Worm (Caenorhabditis elegans) whole organism, L1 larva: ENCODE measurements around the gene prde-1.
A peak's percentile ranks its signal among the peaks of the same experiment; 100 is the strongest.

Source experiments
- C34B4.2 ChIP-seq: sonication (generic microtip); optimal IDR thresholded peaks from 2 replicates; lab custom pipeline; 2017; ENCODE audit warnings: mild to moderate bottlenecking, missing genetic modification characterization, missing compliant biosample characterization
- alr-1 ChIP-seq: fragments of 200-800 bp; sonication (Bioruptor generic); optimal IDR thresholded peaks from 2 replicates; lab custom pipeline; 2018; ENCODE audit warnings: borderline replicate concordance, mild to moderate bottlenecking, missing genetic modification characterization, missing compliant biosample characterization
- aly-2 ChIP-seq: fragments of 150-350 bp; optimal IDR thresholded peaks from 2 replicates; lab custom pipeline; 2014; ENCODE audit warnings: missing biosample characterization, missing genetic modification characterization
- ama-1 ChIP-seq: fragments of 150-350 bp; optimal IDR thresholded peaks from 2 replicates; lab custom pipeline; 2014
- ceh-63 ChIP-seq: fragments of 200-800 bp; sonication (Bioruptor generic); optimal IDR thresholded peaks from 2 replicates; lab custom pipeline; 2018; ENCODE audit warnings: mild to moderate bottlenecking, missing genetic modification characterization, missing compliant biosample characterization
- ceh-8 ChIP-seq: fragments of 200-800 bp; sonication (Bioruptor generic); optimal IDR thresholded peaks from 2 replicates; lab custom pipeline; 2018; ENCODE audit warnings: mild to moderate bottlenecking, missing genetic modification characterization, moderate library complexity, missing compliant biosample characterization
- ceh-82 ChIP-seq, 3 experiments: fragments of 150-350 bp in 1 of 3; sonication (generic microtip) in 2 of 3; optimal IDR thresholded peaks; 2 replicates each; lab custom pipeline; 2014 to 2017; ENCODE audit warnings: missing biosample characterization in 3 of 3, missing genetic modification characterization in 3 of 3
- ceh-88 ChIP-seq: fragments of 200-800 bp; sonication (Bioruptor generic); IDR thresholded peaks from 2 replicates; pipeline ENCODE4 v1.3.6; 2022; ENCODE audit warnings: missing genetic modification characterization, missing compliant biosample characterization
- ces-1 ChIP-seq: fragments of 150-350 bp; optimal IDR thresholded peaks from 2 replicates; lab custom pipeline; 2014; ENCODE audit warnings: missing biosample characterization, missing genetic modification reagents, missing genetic modification characterization
- dpl-1 ChIP-seq, 3 experiments: fragments of 150-350 bp in 2 of 3; sonication (generic microtip) in 1 of 3; optimal IDR thresholded peaks; 2 replicates each; lab custom pipeline; 2014 to 2017; ENCODE audit warnings: missing biosample characterization in 3 of 3, missing genetic modification characterization in 3 of 3, missing genetic modification reagents in 3 of 3
- dsc-1 ChIP-seq: sonication (generic microtip); optimal IDR thresholded peaks from 2 replicates; lab custom pipeline; 2016; ENCODE audit warnings: mild to moderate bottlenecking, missing genetic modification characterization, missing compliant biosample characterization
- efl-3 ChIP-seq: fragments of 200-800 bp; sonication (Bioruptor generic); optimal IDR thresholded peaks from 2 replicates; lab custom pipeline; 2018; ENCODE audit warnings: mild to moderate bottlenecking, missing genetic modification characterization, missing compliant biosample characterization
- egl-13 ChIP-seq: sonication (generic microtip); optimal IDR thresholded peaks from 2 replicates; lab custom pipeline; 2016; ENCODE audit warnings: missing genotype, missing genetic modification reagents, missing genetic modification characterization, missing compliant biosample characterization
- elt-2 ChIP-seq: sonication (generic microtip); optimal IDR thresholded peaks from 2 replicates; lab custom pipeline; 2016; ENCODE audit warnings: missing genetic modification characterization, mild to moderate bottlenecking, inconsistent platforms, missing compliant biosample characterization, missing genetic modification reagents
- fkh-10 ChIP-seq: sonication (generic microtip); optimal IDR thresholded peaks from 2 replicates; lab custom pipeline; 2017; ENCODE audit warnings: missing biosample characterization, missing genetic modification reagents, missing genetic modification characterization
- fkh-4 ChIP-seq: sonication (generic microtip); optimal IDR thresholded peaks from 2 replicates; lab custom pipeline; 2016; ENCODE audit warnings: missing compliant biosample characterization, missing genetic modification characterization, borderline replicate concordance
- fkh-8 ChIP-seq: sonication (generic microtip); optimal IDR thresholded peaks from 2 replicates; lab custom pipeline; 2016; ENCODE audit warnings: mild to moderate bottlenecking, missing genetic modification characterization, missing compliant biosample characterization
- fos-1 ChIP-seq: fragments of 150-350 bp; optimal IDR thresholded peaks from 2 replicates; lab custom pipeline; 2014; ENCODE audit warnings: missing biosample characterization, missing genetic modification characterization
- isw-1 ChIP-seq: fragments of 200-800 bp; sonication (Bioruptor generic); IDR thresholded peaks from 2 replicates; pipeline ENCODE4 v1.3.6; 2022; ENCODE audit warnings: missing genetic modification characterization, missing compliant biosample characterization
- jun-1 ChIP-seq: fragments of 150-350 bp; optimal IDR thresholded peaks from 2 replicates; lab custom pipeline; 2014; ENCODE audit warnings: missing biosample characterization, missing genetic modification reagents, missing genetic modification characterization
- lin-13 ChIP-seq: fragments of 150-350 bp; optimal IDR thresholded peaks from 2 replicates; lab custom pipeline; 2014; ENCODE audit warnings: missing biosample characterization, missing genetic modification reagents, missing genetic modification characterization
- lin-14 ChIP-seq: fragments of 200-800 bp; sonication (Bioruptor generic); optimal IDR thresholded peaks from 2 replicates; lab custom pipeline; 2018; ENCODE audit warnings: mild to moderate bottlenecking, missing genetic modification characterization, moderate library complexity, missing compliant biosample characterization
- lin-15B ChIP-seq: fragments of 150-350 bp; sonication (generic microtip); optimal IDR thresholded peaks from 3 replicates; lab custom pipeline; 2014; ENCODE audit warnings: missing biosample characterization, missing genetic modification characterization
- lin-39 ChIP-seq: fragments of 150-350 bp; optimal IDR thresholded peaks from 2 replicates; lab custom pipeline; 2014; ENCODE audit warnings: missing biosample characterization, missing genetic modification reagents, missing genetic modification characterization
- lsy-2 ChIP-seq, 2 experiments: fragments of 150-350 bp; optimal IDR thresholded peaks; 2 replicates each; lab custom pipeline; 2014; ENCODE audit warnings: missing biosample characterization in 2 of 2, missing genetic modification characterization in 2 of 2
- mab-9 ChIP-seq: fragments of 200-800 bp; sonication (Bioruptor generic); IDR thresholded peaks from 2 replicates; pipeline ENCODE4 v1.3.6; 2022; ENCODE audit warnings: missing genetic modification reagents, missing genetic modification characterization, missing compliant biosample characterization
- mef-2 ChIP-seq: fragments of 150-350 bp; optimal IDR thresholded peaks from 2 replicates; lab custom pipeline; 2014; ENCODE audit warnings: missing biosample characterization, missing genetic modification characterization
- nhr-11 ChIP-seq: fragments of 150-350 bp; optimal IDR thresholded peaks from 2 replicates; lab custom pipeline; 2014; ENCODE audit warnings: missing biosample characterization, missing genetic modification characterization
- nhr-19 ChIP-seq: fragments of 200-800 bp; sonication (Bioruptor generic); conservative IDR thresholded peaks from 2 replicates; pipeline ENCODE4 v1.3.6; 2022; ENCODE audit warnings: missing genetic modification characterization, missing compliant biosample characterization
- nhr-28 ChIP-seq: fragments of 150-350 bp; optimal IDR thresholded peaks from 2 replicates; lab custom pipeline; 2014; ENCODE audit warnings: missing biosample characterization, missing genetic modification characterization
- nhr-47 ChIP-seq: sonication (generic microtip); optimal IDR thresholded peaks from 2 replicates; lab custom pipeline; 2016; ENCODE audit warnings: mild to moderate bottlenecking, missing genetic modification characterization, moderate library complexity, missing compliant biosample characterization
- nhr-71 ChIP-seq: sonication (generic microtip); optimal IDR thresholded peaks from 2 replicates; lab custom pipeline; 2016; ENCODE audit warnings: mild to moderate bottlenecking, missing genetic modification characterization, moderate library complexity, missing compliant biosample characterization
- nhr-76 ChIP-seq: sonication (generic microtip); optimal IDR thresholded peaks from 2 replicates; lab custom pipeline; 2017; ENCODE audit warnings: missing biosample characterization, missing genetic modification characterization
- nhr-77 ChIP-seq: fragments of 150-350 bp; optimal IDR thresholded peaks from 2 replicates; lab custom pipeline; 2014; ENCODE audit warnings: missing biosample characterization, missing genetic modification characterization
- nhr-85 ChIP-seq: sonication (generic microtip); peaks from one replicate; lab custom pipeline; 2016; ENCODE audit warnings: missing genetic modification characterization, inconsistent platforms, missing compliant biosample characterization
- nhr-90 ChIP-seq: sonication (generic microtip); optimal IDR thresholded peaks from 2 replicates; lab custom pipeline; 2016; ENCODE audit warnings: mild to moderate bottlenecking, missing genetic modification characterization, missing compliant biosample characterization; ENCODE audit not compliant: poor library complexity
- pqm-1 ChIP-seq: sonication (generic microtip); optimal IDR thresholded peaks from 3 replicates; lab custom pipeline; 2017; ENCODE audit warnings: missing biosample characterization, missing genetic modification characterization
- rnt-1 ChIP-seq: sonication (generic microtip); optimal IDR thresholded peaks from 2 replicates; lab custom pipeline; 2016; ENCODE audit warnings: mild to moderate bottlenecking, missing genetic modification characterization, moderate library complexity, missing compliant biosample characterization
- sox-4 ChIP-seq: sonication (generic microtip); optimal IDR thresholded peaks from 2 replicates; lab custom pipeline; 2016; ENCODE audit warnings: missing genetic modification characterization, missing compliant biosample characterization
- sptf-1 ChIP-seq: fragments of 150-350 bp; optimal IDR thresholded peaks from 2 replicates; lab custom pipeline; 2014; ENCODE audit warnings: missing biosample characterization, missing genetic modification characterization
- sup-37 ChIP-seq: fragments of 200-800 bp; sonication (Bioruptor generic); optimal IDR thresholded peaks from 2 replicates; lab custom pipeline; 2018; ENCODE audit warnings: mild to moderate bottlenecking, missing genetic modification characterization, missing compliant biosample characterization
- swsn-7 ChIP-seq: sonication (generic microtip); optimal IDR thresholded peaks from 2 replicates; lab custom pipeline; 2016; ENCODE audit warnings: missing genetic modification characterization, missing compliant biosample characterization
- tbx-2 ChIP-seq: sonication (generic microtip); optimal IDR thresholded peaks from 2 replicates; lab custom pipeline; 2016; ENCODE audit warnings: missing genetic modification characterization, missing compliant biosample characterization
- tlp-1 ChIP-seq: fragments of 150-350 bp; optimal IDR thresholded peaks from 2 replicates; lab custom pipeline; 2014; ENCODE audit warnings: missing biosample characterization, missing genetic modification characterization
- unc-62 ChIP-seq: fragments of 150-350 bp; optimal IDR thresholded peaks from 2 replicates; lab custom pipeline; 2014; ENCODE audit warnings: missing biosample characterization, missing genetic modification reagents, missing genetic modification characterization
- unc-86 ChIP-seq: sonication (generic microtip); optimal IDR thresholded peaks from 2 replicates; lab custom pipeline; 2016; ENCODE audit warnings: missing genetic modification characterization, missing compliant biosample characterization
- unc-98 ChIP-seq: fragments of 200-800 bp; sonication (Bioruptor generic); IDR thresholded peaks from 2 replicates; pipeline ENCODE4 v1.3.6; 2022; ENCODE audit warnings: missing genetic modification characterization, missing compliant biosample characterization
- xbp-1 ChIP-seq: sonication (generic microtip); optimal IDR thresholded peaks from 2 replicates; lab custom pipeline; 2016; ENCODE audit warnings: missing genetic modification characterization, missing compliant biosample characterization
- zip-4 ChIP-seq: fragments of 200-800 bp; sonication (Bioruptor generic); optimal IDR thresholded peaks from 2 replicates; lab custom pipeline; 2018; ENCODE audit warnings: mild to moderate bottlenecking, missing genetic modification characterization, moderate library complexity, missing compliant biosample characterization
- ztf-11 ChIP-seq, 2 experiments: sonication (generic microtip); optimal IDR thresholded peaks; 2 replicates each; lab custom pipeline; 2016 to 2017; ENCODE audit warnings: missing genetic modification characterization in 2 of 2, missing biosample characterization in 1 of 2, missing compliant biosample characterization in 1 of 2
- ztf-4 ChIP-seq: fragments of 150-350 bp; optimal IDR thresholded peaks from 2 replicates; lab custom pipeline; 2014; ENCODE audit warnings: missing biosample characterization, missing genetic modification characterization

Gene prde-1

ce11 chrV:15511613-15512216, 26.3 kb upstream of the prde-1 start, which contains the start of gene rpl-38 (continued):
- TF ChIP-seq nhr-76 (tag; lab: Kevin White, UChicago) (no peak), lin-15B (tag; lab: Kevin White, UChicago) (no peak), mef-2 (no peak), unc-62 (GFP tag; lab: Kevin White, UChicago) (no peak), elt-2 (tag; lab: Kevin White, UChicago) (peak; percentile 67), fkh-8 (peak; percentile 68), lsy-2 (tag; optimal IDR thresholded peaks at IDR 0.05; lab: Kevin White, UChicago) (peak; percentile 99), nhr-19 (peak; percentile 86), efl-3 (no peak), nhr-28 (tag; lab: Kevin White, UChicago) (no peak), ceh-82 (tag; optimal IDR thresholded peaks at IDR 0.05; lab: Kevin White, UChicago) (peak; percentile 82 to 92 (median 82)), dsc-1 (peak; percentile 76), sox-4 (tag; lab: Kevin White, UChicago) (no peak), ama-1 (no peak), jun-1 (tag; lab: Kevin White, UChicago) (peak; percentile 76), tbx-2 (peak; percentile 79), tlp-1 (no peak), ces-1 (GFP tag; lab: Kevin White, UChicago) (peak; percentile 17), rnt-1 (tag; lab: Kevin White, UChicago) (peak; percentile 89), C34B4.2 (tag; lab: Kevin White, UChicago) (no peak), dpl-1 (GFP tag; optimal IDR thresholded peaks at IDR 0.05; lab: Kevin White, UChicago) (peak; percentile 73 to 84 (median 82)), lin-13 (GFP tag; lab: Kevin White, UChicago) (peak; percentile 77), isw-1 (GFP tag; lab: Robert Waterston, UW) (peak; percentile 86), ztf-11 (tag; optimal IDR thresholded peaks at IDR 0.05; lab: Kevin White, UChicago) (peak in 1 of 2 experiments; percentile 18), ceh-8 (no peak), nhr-85 (peak; percentile 91), nhr-71 (tag; lab: Kevin White, UChicago) (peak; percentile 90), pqm-1 (tag; lab: Kevin White, UChicago) (no peak), sptf-1 (tag; lab: Kevin White, UChicago) (no peak), ztf-4 (tag; lab: Kevin White, UChicago) (peak; percentile 50), alr-1 (tag; lab: Kevin White, UChicago) (no peak), egl-13 (tag; lab: Kevin White, UChicago) (peak; percentile 40), xbp-1 (peak; percentile 78), lin-39 (tag; lab: Kevin White, UChicago) (peak; percentile 79), aly-2 (tag; lab: Kevin White, UChicago) (peak; percentile 66), nhr-77 (tag; lab: Kevin White, UChicago) (peak; percentile 62), lin-14 (peak; percentile 80), nhr-90 (peak; percentile 80), swsn-7 (tag; lab: Kevin White, UChicago) (peak; percentile 83), unc-98 (GFP tag; lab: Robert Waterston, UW) (no peak), nhr-11 (tag; lab: Kevin White, UChicago) (peak; percentile 42), mab-9 (no peak), zip-4 (GFP tag; lab: Kevin White, UChicago) (peak; percentile 36), sup-37 (GFP tag; lab: Kevin White, UChicago) (peak; percentile 29), nhr-47 (peak; percentile 87), ceh-88 (GFP tag; lab: Robert Waterston, UW) (no peak), fkh-4 (peak; percentile 45), fos-1 (tag; lab: Kevin White, UChicago) (peak; percentile 68), fkh-10 (GFP tag; lab: Kevin White, UChicago) (peak; percentile 35), ceh-63 (GFP tag; lab: Kevin White, UChicago) (no peak), unc-86 (tag; lab: Kevin White, UChicago) (peak; percentile 78)
